Worm (Caenorhabditis elegans) whole organism, late embryonic: ENCODE results near the gene pph-6.

Experiments
- C38D4.7 ChIP-seq: fragments of 200-800 bp; sonication (Bioruptor generic); optimal IDR thresholded peaks from 2 replicates; lab custom pipeline; 2018; ENCODE audit warnings: mild to moderate bottlenecking, missing genetic modification characterization, moderate library complexity, missing compliant biosample characterization
- K02D7.2 ChIP-seq: sonication (generic microtip); optimal IDR thresholded peaks from 2 replicates; lab custom pipeline; 2017; ENCODE audit warnings: mild to moderate bottlenecking, missing genetic modification characterization, missing compliant biosample characterization
- K09A11.1 ChIP-seq: sonication (generic microtip); optimal IDR thresholded peaks from 2 replicates; lab custom pipeline; 2017; ENCODE audit warnings: antibody characterized with exemption, mild to moderate bottlenecking, missing genetic modification characterization, missing compliant biosample characterization; ENCODE audit not compliant: insufficient read depth
- T23F11.4 ChIP-seq: fragments of 200-800 bp; sonication (Bioruptor generic); optimal IDR thresholded peaks from 2 replicates; lab custom pipeline; 2018; ENCODE audit warnings: mild to moderate bottlenecking, missing genetic modification characterization, missing compliant biosample characterization
- Y22D7AL.16 ChIP-seq: sonication (generic microtip); optimal IDR thresholded peaks from 2 replicates; lab custom pipeline; 2016; ENCODE audit warnings: missing genetic modification characterization, missing compliant biosample characterization
- ahr-1 ChIP-seq: sonication (generic microtip); optimal IDR thresholded peaks from 2 replicates; lab custom pipeline; 2016; ENCODE audit warnings: missing genetic modification characterization, missing compliant biosample characterization
- ama-1 ChIP-seq: fragments of 150-350 bp; optimal IDR thresholded peaks from 2 replicates; lab custom pipeline; 2014
- ceh-14 ChIP-seq: sonication (generic microtip); optimal IDR thresholded peaks from 2 replicates; lab custom pipeline; 2016; ENCODE audit warnings: missing genotype, missing genetic modification characterization, missing compliant biosample characterization
- ceh-18 ChIP-seq: sonication (generic microtip); optimal IDR thresholded peaks from 2 replicates; lab custom pipeline; 2016; ENCODE audit warnings: missing genetic modification characterization, missing compliant biosample characterization
- ceh-19 ChIP-seq: fragments of 200-800 bp; sonication (Bioruptor generic); optimal IDR thresholded peaks from 2 replicates; lab custom pipeline; 2018; ENCODE audit warnings: mild to moderate bottlenecking, missing genetic modification characterization, missing compliant biosample characterization
- ceh-2 ChIP-seq: sonication (generic microtip); optimal IDR thresholded peaks from 2 replicates; lab custom pipeline; 2016; ENCODE audit warnings: missing genotype, missing genetic modification characterization, missing compliant biosample characterization
- ceh-31 ChIP-seq: sonication (generic microtip); optimal IDR thresholded peaks from 2 replicates; lab custom pipeline; 2016; ENCODE audit warnings: missing genetic modification characterization, missing compliant biosample characterization
- ceh-34 ChIP-seq: sonication (generic microtip); optimal IDR thresholded peaks from 2 replicates; lab custom pipeline; 2016; ENCODE audit warnings: mild to moderate bottlenecking, missing genetic modification characterization, missing compliant biosample characterization
- ceh-45 ChIP-seq: fragments of 200-800 bp; sonication (Bioruptor generic); IDR thresholded peaks from 2 replicates; pipeline ENCODE4 v1.3.6; 2022; ENCODE audit warnings: missing genetic modification reagents, missing genetic modification characterization, missing compliant biosample characterization
- ceh-48 ChIP-seq: sonication (generic microtip); optimal IDR thresholded peaks from 2 replicates; lab custom pipeline; 2016; ENCODE audit warnings: missing genetic modification characterization, inconsistent platforms, missing compliant biosample characterization
- ceh-9 ChIP-seq: sonication (generic microtip); optimal IDR thresholded peaks from 2 replicates; lab custom pipeline; 2016; ENCODE audit warnings: mild to moderate bottlenecking, missing genetic modification characterization, inconsistent platforms, missing compliant biosample characterization
- che-1 ChIP-seq: sonication (generic microtip); optimal IDR thresholded peaks from 2 replicates; lab custom pipeline; 2016; ENCODE audit warnings: mild to moderate bottlenecking, missing genetic modification characterization, missing compliant biosample characterization
- dmd-4 ChIP-seq: sonication (generic microtip); optimal IDR thresholded peaks from 2 replicates; lab custom pipeline; 2016; ENCODE audit warnings: borderline replicate concordance, missing genetic modification characterization, missing compliant biosample characterization
- elt-4 ChIP-seq: sonication (generic microtip); optimal IDR thresholded peaks from 2 replicates; lab custom pipeline; 2016; ENCODE audit warnings: missing genetic modification characterization, missing compliant biosample characterization
- ets-4 ChIP-seq: sonication (generic microtip); optimal IDR thresholded peaks from 2 replicates; lab custom pipeline; 2016; ENCODE audit warnings: missing genetic modification characterization, missing compliant biosample characterization
- eyg-1 ChIP-seq: sonication (generic microtip); optimal IDR thresholded peaks from 2 replicates; lab custom pipeline; 2016; ENCODE audit warnings: missing genotype, missing genetic modification characterization, missing compliant biosample characterization
- fkh-10 ChIP-seq: fragments of 150-350 bp; optimal IDR thresholded peaks from 2 replicates; lab custom pipeline; 2014; ENCODE audit warnings: missing biosample characterization, missing genetic modification reagents, missing genetic modification characterization
- gmeb-2 ChIP-seq: sonication (generic microtip); optimal IDR thresholded peaks from 2 replicates; lab custom pipeline; 2016; ENCODE audit warnings: missing genetic modification characterization, inconsistent platforms, missing compliant biosample characterization
- hlh-13 ChIP-seq: fragments of 200-800 bp; sonication (Bioruptor generic); optimal IDR thresholded peaks from 2 replicates; lab custom pipeline; 2018; ENCODE audit warnings: mild to moderate bottlenecking, missing genetic modification characterization, missing compliant biosample characterization
- hlh-15 ChIP-seq: sonication (generic microtip); optimal IDR thresholded peaks from 2 replicates; lab custom pipeline; 2016; ENCODE audit warnings: missing genetic modification characterization, missing compliant biosample characterization
- hlh-30 ChIP-seq: sonication (generic microtip); optimal IDR thresholded peaks from 2 replicates; lab custom pipeline; 2017; ENCODE audit warnings: antibody characterized with exemption, missing genetic modification characterization, missing compliant biosample characterization; ENCODE audit not compliant: insufficient read depth
- hlh-6 ChIP-seq: sonication (generic microtip); optimal IDR thresholded peaks from 2 replicates; lab custom pipeline; 2016; ENCODE audit warnings: missing genotype, missing genetic modification characterization, missing compliant biosample characterization
- hlh-8 ChIP-seq: sonication (generic microtip); optimal IDR thresholded peaks from 2 replicates; lab custom pipeline; 2016; ENCODE audit warnings: missing genotype, missing genetic modification characterization, missing compliant biosample characterization
- lim-6 ChIP-seq: sonication (generic microtip); optimal IDR thresholded peaks from 2 replicates; lab custom pipeline; 2016; ENCODE audit warnings: missing genetic modification characterization, missing compliant biosample characterization
- lin-11 ChIP-seq: fragments of 200-800 bp; sonication (Bioruptor generic); optimal IDR thresholded peaks from 2 replicates; lab custom pipeline; 2018; ENCODE audit warnings: mild to moderate bottlenecking, missing genetic modification characterization, missing compliant biosample characterization
- madf-2 ChIP-seq: sonication (generic microtip); optimal IDR thresholded peaks from 2 replicates; lab custom pipeline; 2017; ENCODE audit warnings: missing genetic modification characterization, missing compliant biosample characterization
- mec-3 ChIP-seq: sonication (generic microtip); optimal IDR thresholded peaks from 2 replicates; lab custom pipeline; 2016; ENCODE audit warnings: borderline replicate concordance, missing genetic modification characterization, missing compliant biosample characterization
- nfya-1 ChIP-seq: sonication (generic microtip); optimal IDR thresholded peaks from 2 replicates; lab custom pipeline; 2017; ENCODE audit warnings: missing genetic modification characterization, mild to moderate bottlenecking, missing compliant biosample characterization, antibody characterized with exemption, moderate library complexity
- nhr-232 ChIP-seq: sonication (generic microtip); optimal IDR thresholded peaks from 2 replicates; lab custom pipeline; 2016; ENCODE audit warnings: missing genetic modification characterization, missing compliant biosample characterization
- npax-4 ChIP-seq: sonication (generic microtip); optimal IDR thresholded peaks from 2 replicates; lab custom pipeline; 2016; ENCODE audit warnings: missing genetic modification characterization, missing compliant biosample characterization
- odd-2 ChIP-seq: sonication (generic microtip); optimal IDR thresholded peaks from 2 replicates; lab custom pipeline; 2017; ENCODE audit warnings: antibody characterized with exemption, mild to moderate bottlenecking, missing genetic modification characterization, missing compliant biosample characterization
- pag-3 ChIP-seq: sonication (generic microtip); optimal IDR thresholded peaks from 2 replicates; lab custom pipeline; 2016; ENCODE audit warnings: missing compliant biosample characterization, missing genetic modification characterization, borderline replicate concordance
- pat-9 ChIP-seq: fragments of 200-800 bp; sonication (Bioruptor generic); optimal IDR thresholded peaks from 2 replicates; lab custom pipeline; 2018; ENCODE audit warnings: mild to moderate bottlenecking, missing genetic modification characterization, moderate library complexity, missing compliant biosample characterization
- pax-1 ChIP-seq: fragments of 150-350 bp; optimal IDR thresholded peaks from 2 replicates; lab custom pipeline; 2014; ENCODE audit warnings: missing biosample characterization, missing genetic modification characterization
- pha-2 ChIP-seq: sonication (generic microtip); optimal IDR thresholded peaks from 2 replicates; lab custom pipeline; 2017; ENCODE audit warnings: mild to moderate bottlenecking, missing genetic modification characterization, missing compliant biosample characterization
- pros-1 ChIP-seq: fragments of 150-350 bp; optimal IDR thresholded peaks from 2 replicates; lab custom pipeline; 2014; ENCODE audit warnings: missing biosample characterization, missing genetic modification reagents, missing genetic modification characterization
- ref-2 ChIP-seq: sonication (generic microtip); optimal IDR thresholded peaks from 2 replicates; lab custom pipeline; 2016; ENCODE audit warnings: missing genetic modification characterization, missing compliant biosample characterization
- rnt-1 ChIP-seq: sonication (generic microtip); optimal IDR thresholded peaks from 2 replicates; lab custom pipeline; 2016; ENCODE audit warnings: missing genetic modification characterization, missing compliant biosample characterization
- sdc-2 ChIP-seq: sonication (generic microtip); optimal IDR thresholded peaks from 2 replicates; lab custom pipeline; 2016; ENCODE audit warnings: missing genotype, missing genetic modification characterization, missing compliant biosample characterization
- sox-2 ChIP-seq: fragments of 200-800 bp; sonication (Bioruptor generic); IDR thresholded peaks from 2 replicates; pipeline ENCODE4 v1.3.6; 2022; ENCODE audit warnings: missing genetic modification reagents, missing genetic modification characterization, missing compliant biosample characterization
- tbx-2 ChIP-seq: sonication (generic microtip); optimal IDR thresholded peaks from 2 replicates; lab custom pipeline; 2016; ENCODE audit warnings: missing genetic modification characterization, missing compliant biosample characterization
- tbx-7 ChIP-seq: sonication (generic microtip); optimal IDR thresholded peaks from 2 replicates; lab custom pipeline; 2016; ENCODE audit warnings: missing genotype, missing genetic modification characterization, missing compliant biosample characterization
- ttx-3 ChIP-seq: sonication (generic microtip); optimal IDR thresholded peaks from 2 replicates; lab custom pipeline; 2016; ENCODE audit warnings: missing genetic modification reagents, missing genetic modification characterization, missing compliant biosample characterization
- unc-42 ChIP-seq: sonication (generic microtip); optimal IDR thresholded peaks from 2 replicates; lab custom pipeline; 2016; ENCODE audit warnings: missing genotype, missing genetic modification characterization, missing compliant biosample characterization
- unc-55 ChIP-seq: sonication (generic microtip); optimal IDR thresholded peaks from 2 replicates; lab custom pipeline; 2017; ENCODE audit warnings: missing biosample characterization, missing genetic modification reagents, missing genetic modification characterization
- unc-86 ChIP-seq: sonication (generic microtip); optimal IDR thresholded peaks from 2 replicates; lab custom pipeline; 2016; ENCODE audit warnings: missing genetic modification characterization, missing compliant biosample characterization
- zip-5 ChIP-seq: sonication (generic microtip); optimal IDR thresholded peaks from 2 replicates; lab custom pipeline; 2016; ENCODE audit warnings: missing genetic modification characterization, missing compliant biosample characterization

pph-6 gene

DNA sequence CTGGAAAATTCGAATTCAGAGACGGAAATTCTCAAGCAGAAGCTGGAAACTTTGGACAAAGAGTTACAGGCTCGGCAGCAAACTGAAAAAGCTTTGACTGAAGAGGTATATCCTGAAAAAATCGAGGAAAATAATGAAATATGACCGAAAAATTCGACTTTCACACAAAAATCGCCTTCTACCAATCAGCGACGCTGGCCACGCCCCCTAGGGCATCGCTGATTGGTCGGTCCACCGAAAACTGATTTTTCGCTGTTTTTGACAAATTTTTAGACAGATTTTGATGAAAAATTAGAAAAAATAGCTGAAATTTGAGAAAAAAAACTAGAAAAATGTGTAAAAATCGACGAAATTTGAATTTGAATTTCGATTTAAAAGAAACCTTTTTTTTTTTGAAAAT is 42.6 kb upstream of the pph-6 start:
- TF ChIP-seq pros-1 (tag; lab: Kevin White, UChicago) (no peak), hlh-15 (tag; lab: Kevin White, UChicago) (no peak), rnt-1 (tag; lab: Kevin White, UChicago) (no peak), nfya-1 (tag; lab: Kevin White, UChicago) (peak; percentile 98)

DNA sequence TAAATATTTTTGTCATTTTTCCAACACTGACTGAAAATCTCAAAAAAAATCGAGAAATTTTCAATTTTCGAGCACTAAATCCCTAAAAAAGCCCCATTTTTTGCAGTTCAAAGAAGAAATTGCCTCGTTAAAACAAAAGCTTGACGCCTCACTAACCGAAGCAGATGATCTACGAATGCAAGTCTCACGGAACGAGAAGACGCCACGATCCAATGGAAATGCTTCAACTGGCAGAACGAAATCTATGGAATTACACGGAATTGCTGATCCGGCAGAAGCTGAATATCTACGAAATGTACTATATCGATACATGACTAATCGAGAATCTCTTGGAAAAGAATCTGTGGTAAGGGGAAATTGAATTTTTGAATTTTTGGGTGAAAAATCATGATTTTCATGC is 37.6 kb upstream of the pph-6 start:
- TF ChIP-seq ceh-34 (peak; percentile 17), gmeb-2 (tag; lab: Kevin White, UChicago) (no peak), dmd-4 (tag; lab: Kevin White, UChicago) (no peak), pax-1 (tag; lab: Kevin White, UChicago) (no peak), pha-2 (tag; lab: Kevin White, UChicago) (no peak), ceh-31 (tag; lab: Kevin White, UChicago) (peak; percentile 72), K09A11.1 (tag; lab: Kevin White, UChicago) (no peak), pat-9 (tag; lab: Kevin White, UChicago) (no peak), C38D4.7 (GFP tag; lab: Kevin White, UChicago) (no peak), ama-1 (lab: Kevin White, UChicago) (no peak), pag-3 (tag; lab: Kevin White, UChicago) (no peak), zip-5 (peak; percentile 36), eyg-1 (tag; lab: Kevin White, UChicago) (no peak), ceh-48 (tag; lab: Kevin White, UChicago) (no peak), tbx-7 (tag; lab: Kevin White, UChicago) (no peak), hlh-6 (tag; lab: Kevin White, UChicago) (no peak), ahr-1 (tag; lab: Kevin White, UChicago) (no peak), npax-4 (tag; lab: Kevin White, UChicago) (no peak), ceh-19 (GFP tag; lab: Kevin White, UChicago) (no peak), ceh-9 (tag; lab: Kevin White, UChicago) (no peak), odd-2 (tag; lab: Kevin White, UChicago) (no peak), T23F11.4 (GFP tag; lab: Kevin White, UChicago) (no peak), sdc-2 (tag; lab: Kevin White, UChicago) (no peak), che-1 (tag; lab: Kevin White, UChicago) (no peak), ceh-45 (GFP tag; lab: Robert Waterston, UW) (no peak), hlh-30 (tag; lab: Kevin White, UChicago) (no peak), nfya-1 (tag; lab: Kevin White, UChicago) (no peak), fkh-10 (GFP tag; lab: Kevin White, UChicago) (no peak), lin-11 (no peak), Y22D7AL.16 (no peak), madf-2 (tag; lab: Kevin White, UChicago) (no peak), lim-6 (tag; lab: Kevin White, UChicago) (peak; percentile 29), mec-3 (no peak), tbx-2 (tag; lab: Kevin White, UChicago) (peak; percentile 52), elt-4 (tag; lab: Kevin White, UChicago) (no peak), ceh-18 (tag; lab: Kevin White, UChicago) (no peak), rnt-1 (tag; lab: Kevin White, UChicago) (peak; percentile 10), unc-42 (tag; lab: Kevin White, UChicago) (no peak), ets-4 (tag; lab: Kevin White, UChicago) (no peak), unc-55 (GFP tag; lab: Kevin White, UChicago) (no peak), ceh-14 (tag; lab: Kevin White, UChicago) (peak; percentile 7), K02D7.2 (tag; lab: Kevin White, UChicago) (no peak), hlh-13 (GFP tag; lab: Kevin White, UChicago) (no peak), hlh-8 (tag; lab: Kevin White, UChicago) (no peak), sox-2 (GFP tag; lab: Robert Waterston, UW) (no peak), ceh-2 (peak; percentile 48), unc-86 (no peak), ref-2 (tag; lab: Kevin White, UChicago) (peak; percentile 17), nhr-232 (tag; lab: Kevin White, UChicago) (no peak), ttx-3 (tag; lab: Kevin White, UChicago) (no peak)
